Worm (Caenorhabditis elegans) whole organism, L4 larva: ENCODE measurements around the gene nmy-3.

Experiments
- daf-16 ChIP-seq, 3 experiments: sonication (generic microtip); optimal IDR thresholded peaks; 2 replicates each; lab custom pipeline; 2016 to 2017; ENCODE audit warnings: missing genetic modification characterization in 3 of 3, missing genetic modification reagents in 3 of 3, mild to moderate bottlenecking in 2 of 3, missing compliant biosample characterization in 2 of 3, missing biosample characterization in 1 of 3, moderate library complexity in 1 of 3
- dve-1 ChIP-seq: sonication (generic microtip); optimal IDR thresholded peaks from 2 replicates; lab custom pipeline; 2017; ENCODE audit warnings: antibody characterized with exemption, mild to moderate bottlenecking, missing genetic modification characterization, missing compliant biosample characterization; ENCODE audit not compliant: insufficient read depth
- hmg-1.1 ChIP-seq: fragments of 200-800 bp; sonication (Bioruptor generic); IDR thresholded peaks from 2 replicates; pipeline ENCODE4 v1.3.6; 2022; ENCODE audit warnings: missing genetic modification reagents, missing genetic modification characterization, missing compliant biosample characterization
- lin-15B ChIP-seq: fragments of 150-350 bp; sonication (generic microtip); optimal IDR thresholded peaks from 3 replicates; lab custom pipeline; 2014; ENCODE audit warnings: missing biosample characterization, missing genetic modification characterization
- mdl-1 ChIP-seq, 2 experiments: fragments of 150-350 bp in 1 of 2; sonication (generic microtip) in 1 of 2; optimal IDR thresholded peaks; 2 replicates each; lab custom pipeline; 2014 to 2017; ENCODE audit warnings: missing biosample characterization in 2 of 2, missing genetic modification characterization in 2 of 2
- nhr-111 ChIP-seq: fragments of 200-800 bp; sonication (Bioruptor generic); optimal IDR thresholded peaks from 2 replicates; lab custom pipeline; 2018; ENCODE audit warnings: mild to moderate bottlenecking, missing genetic modification characterization, missing compliant biosample characterization
- nhr-28 ChIP-seq: fragments of 150-350 bp; optimal IDR thresholded peaks from 2 replicates; lab custom pipeline; 2014; ENCODE audit warnings: missing biosample characterization, missing genetic modification characterization
- pqm-1 ChIP-seq: sonication (generic microtip); optimal IDR thresholded peaks from 2 replicates; lab custom pipeline; 2017; ENCODE audit warnings: missing biosample characterization, missing genetic modification characterization
- unc-39 ChIP-seq: sonication (generic microtip); optimal IDR thresholded peaks from 2 replicates; lab custom pipeline; 2017; ENCODE audit warnings: missing biosample characterization, missing genetic modification characterization
- zag-1 ChIP-seq: fragments of 150-350 bp; optimal IDR thresholded peaks from 2 replicates; lab custom pipeline; 2014; ENCODE audit warnings: missing biosample characterization, missing genetic modification characterization

ce11 chrIV:9263812-9264320 is 10.4 kb upstream of the nmy-3 start, which contains the start of gene flh-1:
- TF ChIP-seq lin-15B (no peak), zag-1 (tag; lab: Kevin White, UChicago) (no peak), unc-39 (tag; lab: Kevin White, UChicago) (no peak), daf-16 (GFP tag; optimal IDR thresholded peaks at IDR 0.05; lab: Kevin White, UChicago) (no peak), daf-16 (tag; optimal IDR thresholded peaks at IDR 0.05; lab: Kevin White, UChicago) (no peak), hmg-1.1 (no peak), mdl-1 (tag; optimal IDR thresholded peaks at IDR 0.05; lab: Kevin White, UChicago) (no peak), dve-1 (tag; lab: Kevin White, UChicago) (no peak), nhr-28 (tag; lab: Kevin White, UChicago) (no peak), nhr-111 (GFP tag; lab: Kevin White, UChicago) (no peak), pqm-1 (tag; lab: Kevin White, UChicago) (no peak)
